Fruit fly (Drosophila melanogaster): ENCODE data around the gene CG32755.

CG32755 gene

dm6 chrX:5915752-5916493 lies 34.1 kb upstream of the CG32755 start:
- TF ChIP-seq pita (GFP tag; optimal IDR thresholded peaks at IDR 0.05): peak; percentile 33
- peak; percentile 7 for TF ChIP-seq CG8089 (GFP tag; optimal IDR thresholded peaks at IDR 0.05)
- TF ChIP-seq CTCF (GFP tag; optimal IDR thresholded peaks at IDR 0.05): peak; percentile 77
- TF ChIP-seq Bgb (GFP tag; IDR thresholded peaks at IDR 0.05; ENCODE audit: partially characterized antibody): peak; percentile 57; the same call in 1 of the 2 replicates
- TF ChIP-seq HLH4C (GFP tag; IDR thresholded peaks at IDR 0.05; ENCODE audit: partially characterized antibody): peak; percentile 15; the same call in 1 of the 3 replicates
- 0 out of 4 replicates have a peak, but pooled peaks have one; percentile 18 for TF ChIP-seq chinmo (GFP tag; IDR thresholded peaks at IDR 0.05; ENCODE audit: partially characterized antibody)
- 0 out of 2 replicates have a peak, but pooled peaks have one; percentile 15 for TF ChIP-seq CG32767 (GFP tag; IDR thresholded peaks at IDR 0.05)
- TF ChIP-seq nerfin-2 (GFP tag; IDR thresholded peaks at IDR 0.05; ENCODE audit: partially characterized antibody): 0 out of 2 replicates have a peak, but pooled peaks have one; percentile 24
- peak; percentile 56 for TF ChIP-seq BEAF-32 (GFP tag; optimal IDR thresholded peaks at IDR 0.05)
- no peak for TF ChIP-seq bab2 (GFP tag; optimal IDR thresholded peaks at IDR 0.05)
- peak; percentile 44 for TF ChIP-seq nom (GFP tag; optimal IDR thresholded peaks at IDR 0.05)
- TF ChIP-seq bbx (GFP tag; IDR thresholded peaks at IDR 0.05; ENCODE audit: partially characterized antibody): peak; percentile 47; the same call in 1 of the 2 replicates
- peak; percentile 4 for TF ChIP-seq MESR4 (GFP tag; optimal IDR thresholded peaks at IDR 0.05)
- TF ChIP-seq D19A (tag; optimal IDR thresholded peaks at IDR 0.05): peak; percentile 71
- no peak for TF ChIP-seq CG12744 (GFP tag; optimal IDR thresholded peaks at IDR 0.05)
- 0 out of 2 replicates have a peak, but pooled peaks have one; percentile 21 for TF ChIP-seq Scr (GFP tag; IDR thresholded peaks at IDR 0.05; ENCODE audit: partially characterized antibody)
- no peak for TF ChIP-seq CG1024 (GFP tag; IDR thresholded peaks at IDR 0.05)
- TF ChIP-seq CG15514 (GFP tag; optimal IDR thresholded peaks at IDR 0.05): peak; percentile 30
- no peak for TF ChIP-seq CG12942 (GFP tag; optimal IDR thresholded peaks at IDR 0.05)
- TF ChIP-seq pzg (GFP tag; optimal IDR thresholded peaks at IDR 0.05): peak; percentile 29
- TF ChIP-seq Vsx1 (GFP tag; optimal IDR thresholded peaks at IDR 0.05): peak; percentile 72
- no peak for TF ChIP-seq Atf6 (GFP tag; IDR thresholded peaks at IDR 0.05)
- TF ChIP-seq Nf-YC (tag; optimal IDR thresholded peaks at IDR 0.05): no peak
- TF ChIP-seq vnd (GFP tag; IDR thresholded peaks at IDR 0.05; ENCODE audit: partially characterized antibody): peak; percentile 16; the same call in 1 of the 3 replicates
- peak; percentile 7 for TF ChIP-seq lbe (GFP tag; optimal IDR thresholded peaks at IDR 0.05)
- peak; percentile 63; the same call in 1 of the 2 replicates for TF ChIP-seq amos (GFP tag; IDR thresholded peaks at IDR 0.05; ENCODE audit: partially characterized antibody)
- TF ChIP-seq MTF-1 (GFP tag; optimal IDR thresholded peaks at IDR 0.05; ENCODE audit: borderline replicate concordance): no peak
- TF ChIP-seq sens (GFP tag): peak; percentile 11
- 0 out of 2 replicates have a peak, but pooled peaks have one; percentile 32 for TF ChIP-seq Dref (GFP tag; IDR thresholded peaks at IDR 0.05)
- TF ChIP-seq Drgx (GFP tag; IDR thresholded peaks at IDR 0.05): peak; percentile 43; the same call in 1 of the 2 replicates
- 0 out of 3 replicates have a peak, but pooled peaks have one; percentile 5 for TF ChIP-seq CG3726 (GFP tag; IDR thresholded peaks at IDR 0.05)
- TF ChIP-seq zfh1 (GFP tag; IDR thresholded peaks at IDR 0.05): 0 out of 3 replicates have a peak, but pooled peaks have one; percentile 17
- peak; percentile 69 for TF ChIP-seq crol (GFP tag; IDR thresholded peaks at IDR 0.05)
- TF ChIP-seq yki (optimal IDR thresholded peaks at IDR 0.05): no peak
- peak; percentile 42 for TF ChIP-seq wek (GFP tag; optimal IDR thresholded peaks at IDR 0.05)
- TF ChIP-seq Sry-δ (GFP tag; optimal IDR thresholded peaks at IDR 0.05): peak; percentile 74
- TF ChIP-seq slp2 (GFP tag; optimal IDR thresholded peaks at IDR 0.05): peak; percentile 9
- TF ChIP-seq Doc3 (GFP tag; IDR thresholded peaks at IDR 0.05; ENCODE audit: partially characterized antibody): 0 out of 3 replicates have a peak, but pooled peaks have one; percentile 27
- TF ChIP-seq Hmr (GFP tag; optimal IDR thresholded peaks at IDR 0.05): peak; percentile 18
- TF ChIP-seq sr (GFP tag; IDR thresholded peaks at IDR 0.05): no peak
- TF ChIP-seq Med (GFP tag): peak; percentile 84
- no peak for TF ChIP-seq tna (GFP tag; IDR thresholded peaks at IDR 0.05; ENCODE audit: partially characterized antibody)
- TF ChIP-seq nmo (GFP tag; optimal IDR thresholded peaks at IDR 0.05): no peak
- TF ChIP-seq CG9797 (GFP tag; optimal IDR thresholded peaks at IDR 0.05): no peak
- TF ChIP-seq CG9932 (GFP tag; IDR thresholded peaks at IDR 0.05): 0 out of 2 replicates have a peak, but pooled peaks have one; percentile 14
- peak; percentile 45 for TF ChIP-seq CG12769 (tag; optimal IDR thresholded peaks at IDR 0.05)
- no peak for TF ChIP-seq crp (GFP tag; optimal IDR thresholded peaks at IDR 0.05)

All from whole organism, embryonic.